Fruit fly (Drosophila melanogaster): ENCODE results near the gene CG44385.

DNA sequence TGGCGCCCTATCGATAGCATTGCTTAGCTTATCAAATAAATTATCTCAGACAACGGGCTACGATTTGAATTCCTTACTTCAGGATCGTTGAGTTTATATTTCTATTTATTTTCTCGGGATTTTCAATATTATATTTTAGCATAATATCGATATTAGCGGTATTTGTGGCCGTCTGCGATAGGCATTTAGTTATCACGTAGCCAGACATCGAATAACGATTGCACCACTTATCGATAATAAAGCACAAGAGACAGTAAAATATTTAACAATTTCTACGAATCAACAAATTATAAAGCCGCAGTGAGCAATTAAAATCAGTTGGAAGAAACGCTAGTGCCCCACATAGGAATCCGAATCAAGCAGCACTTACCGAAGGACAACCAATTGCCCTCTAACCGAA, 42.1 kb downstream of the CG44385 start, which contains the start of gene CG2076:
- TF ChIP-seq CG1620 (GFP tag; optimal IDR thresholded peaks at IDR 0.05) (no peak), CG12768 (GFP tag; optimal IDR thresholded peaks at IDR 0.05) (no peak), Mnt (GFP tag; optimal IDR thresholded peaks at IDR 0.05) (no peak), Crg-1 (GFP tag; optimal IDR thresholded peaks at IDR 0.05) (no peak)

Data from whole organism, adult.